Worm (Caenorhabditis elegans) whole organism, L1 larva: ENCODE measurements around the gene F09E5.8.

ENCODE experiments used
- C16A3.4 ChIP-seq: fragments of 150-350 bp; optimal IDR thresholded peaks from 2 replicates; lab custom pipeline; 2014; ENCODE audit warnings: missing biosample characterization, missing genetic modification characterization
- alr-1 ChIP-seq: fragments of 200-800 bp; sonication (Bioruptor generic); optimal IDR thresholded peaks from 2 replicates; lab custom pipeline; 2018; ENCODE audit warnings: borderline replicate concordance, mild to moderate bottlenecking, missing genetic modification characterization, missing compliant biosample characterization
- aly-2 ChIP-seq: fragments of 150-350 bp; optimal IDR thresholded peaks from 2 replicates; lab custom pipeline; 2014; ENCODE audit warnings: missing biosample characterization, missing genetic modification characterization
- ama-1 ChIP-seq: fragments of 150-350 bp; optimal IDR thresholded peaks from 2 replicates; lab custom pipeline; 2014
- blmp-1 ChIP-seq: fragments of 150-350 bp; optimal IDR thresholded peaks from 2 replicates; lab custom pipeline; 2014; ENCODE audit warnings: missing biosample characterization, missing genetic modification characterization
- ceh-63 ChIP-seq: fragments of 200-800 bp; sonication (Bioruptor generic); optimal IDR thresholded peaks from 2 replicates; lab custom pipeline; 2018; ENCODE audit warnings: mild to moderate bottlenecking, missing genetic modification characterization, missing compliant biosample characterization
- ceh-88 ChIP-seq: fragments of 200-800 bp; sonication (Bioruptor generic); IDR thresholded peaks from 2 replicates; pipeline ENCODE4 v1.3.6; 2022; ENCODE audit warnings: missing genetic modification characterization, missing compliant biosample characterization
- ceh-90 ChIP-seq: sonication (generic microtip); optimal IDR thresholded peaks from 2 replicates; lab custom pipeline; 2016; ENCODE audit warnings: missing genetic modification characterization, missing compliant biosample characterization
- ces-1 ChIP-seq: fragments of 150-350 bp; optimal IDR thresholded peaks from 2 replicates; lab custom pipeline; 2014; ENCODE audit warnings: missing biosample characterization, missing genetic modification reagents, missing genetic modification characterization
- dsc-1 ChIP-seq: sonication (generic microtip); optimal IDR thresholded peaks from 2 replicates; lab custom pipeline; 2016; ENCODE audit warnings: mild to moderate bottlenecking, missing genetic modification characterization, missing compliant biosample characterization
- efl-1 ChIP-seq, 4 experiments: fragments of 150-350 bp; optimal IDR thresholded peaks in 3 of 4; peaks in 1 of 4; 1 replicate in 1 of 4; 2 replicates in 3 of 4; lab custom pipeline; 2014; ENCODE audit warnings: missing biosample characterization in 2 of 4, missing genetic modification characterization in 2 of 4, missing genetic modification reagents in 2 of 4
- egl-13 ChIP-seq: sonication (generic microtip); optimal IDR thresholded peaks from 2 replicates; lab custom pipeline; 2016; ENCODE audit warnings: missing genotype, missing genetic modification reagents, missing genetic modification characterization, missing compliant biosample characterization
- egl-27 ChIP-seq, 2 experiments: fragments of 150-350 bp in 1 of 2; sonication (generic microtip); optimal IDR thresholded peaks; 3 replicates each; lab custom pipeline; 2017 to 2018; ENCODE audit warnings: missing biosample characterization in 2 of 2, missing genetic modification characterization in 2 of 2, missing genetic modification reagents in 2 of 2
- elt-2 ChIP-seq: sonication (generic microtip); optimal IDR thresholded peaks from 2 replicates; lab custom pipeline; 2016; ENCODE audit warnings: missing genetic modification characterization, mild to moderate bottlenecking, inconsistent platforms, missing compliant biosample characterization, missing genetic modification reagents
- ets-5 ChIP-seq: fragments of 200-800 bp; sonication (Bioruptor generic); IDR thresholded peaks from 2 replicates; pipeline ENCODE4 v1.3.6; 2022; ENCODE audit warnings: missing genetic modification characterization, missing compliant biosample characterization
- fkh-4 ChIP-seq: sonication (generic microtip); optimal IDR thresholded peaks from 2 replicates; lab custom pipeline; 2016; ENCODE audit warnings: missing compliant biosample characterization, missing genetic modification characterization, borderline replicate concordance
- fos-1 ChIP-seq: fragments of 150-350 bp; optimal IDR thresholded peaks from 2 replicates; lab custom pipeline; 2014; ENCODE audit warnings: missing biosample characterization, missing genetic modification characterization
- hlh-17 ChIP-seq: fragments of 200-800 bp; sonication (Bioruptor generic); optimal IDR thresholded peaks from 2 replicates; lab custom pipeline; 2018; ENCODE audit warnings: missing genetic modification characterization, mild to moderate bottlenecking, missing compliant biosample characterization, moderate library complexity, borderline replicate concordance
- hlh-4 ChIP-seq: sonication (generic microtip); optimal IDR thresholded peaks from 2 replicates; lab custom pipeline; 2016; ENCODE audit warnings: mild to moderate bottlenecking, missing genetic modification characterization, missing compliant biosample characterization
- jun-1 ChIP-seq: fragments of 150-350 bp; optimal IDR thresholded peaks from 2 replicates; lab custom pipeline; 2014; ENCODE audit warnings: missing biosample characterization, missing genetic modification reagents, missing genetic modification characterization
- lin-39 ChIP-seq: fragments of 150-350 bp; optimal IDR thresholded peaks from 2 replicates; lab custom pipeline; 2014; ENCODE audit warnings: missing biosample characterization, missing genetic modification reagents, missing genetic modification characterization
- lsy-2 ChIP-seq, 2 experiments: fragments of 150-350 bp; optimal IDR thresholded peaks; 2 replicates each; lab custom pipeline; 2014; ENCODE audit warnings: missing biosample characterization in 2 of 2, missing genetic modification characterization in 2 of 2
- mab-9 ChIP-seq: fragments of 200-800 bp; sonication (Bioruptor generic); IDR thresholded peaks from 2 replicates; pipeline ENCODE4 v1.3.6; 2022; ENCODE audit warnings: missing genetic modification reagents, missing genetic modification characterization, missing compliant biosample characterization
- mep-1 ChIP-seq: fragments of 150-350 bp; optimal IDR thresholded peaks from 2 replicates; lab custom pipeline; 2014; ENCODE audit warnings: missing biosample characterization, missing genetic modification characterization
- nhr-12 ChIP-seq: sonication (generic microtip); optimal IDR thresholded peaks from 2 replicates; lab custom pipeline; 2017; ENCODE audit warnings: missing biosample characterization, missing genetic modification characterization
- nhr-20 ChIP-seq: sonication (generic microtip); optimal IDR thresholded peaks from 2 replicates; lab custom pipeline; 2016; ENCODE audit warnings: mild to moderate bottlenecking, missing genetic modification characterization, missing compliant biosample characterization
- nhr-237 ChIP-seq: fragments of 150-350 bp; optimal IDR thresholded peaks from 2 replicates; lab custom pipeline; 2014; ENCODE audit warnings: missing biosample characterization, missing genetic modification characterization
- nhr-47 ChIP-seq: sonication (generic microtip); optimal IDR thresholded peaks from 2 replicates; lab custom pipeline; 2016; ENCODE audit warnings: mild to moderate bottlenecking, missing genetic modification characterization, moderate library complexity, missing compliant biosample characterization
- nhr-77 ChIP-seq: fragments of 150-350 bp; optimal IDR thresholded peaks from 2 replicates; lab custom pipeline; 2014; ENCODE audit warnings: missing biosample characterization, missing genetic modification characterization
- nhr-84 ChIP-seq: sonication (generic microtip); optimal IDR thresholded peaks from 2 replicates; lab custom pipeline; 2017; ENCODE audit warnings: missing biosample characterization, missing genetic modification characterization
- nhr-85 ChIP-seq: sonication (generic microtip); peaks from one replicate; lab custom pipeline; 2016; ENCODE audit warnings: missing genetic modification characterization, inconsistent platforms, missing compliant biosample characterization
- nhr-90 ChIP-seq: sonication (generic microtip); optimal IDR thresholded peaks from 2 replicates; lab custom pipeline; 2016; ENCODE audit warnings: mild to moderate bottlenecking, missing genetic modification characterization, missing compliant biosample characterization; ENCODE audit not compliant: poor library complexity
- pag-3 ChIP-seq: sonication (generic microtip); optimal IDR thresholded peaks from 2 replicates; lab custom pipeline; 2017; ENCODE audit warnings: missing genetic modification characterization, mild to moderate bottlenecking, missing compliant biosample characterization, antibody characterized with exemption, borderline replicate concordance; ENCODE audit not compliant: insufficient read depth
- pax-3 ChIP-seq: fragments of 200-800 bp; sonication (Bioruptor generic); optimal IDR thresholded peaks from 2 replicates; lab custom pipeline; 2018; ENCODE audit warnings: mild to moderate bottlenecking, missing genetic modification characterization, moderate library complexity, missing compliant biosample characterization
- pqm-1 ChIP-seq: sonication (generic microtip); optimal IDR thresholded peaks from 3 replicates; lab custom pipeline; 2017; ENCODE audit warnings: missing biosample characterization, missing genetic modification characterization
- rnt-1 ChIP-seq: sonication (generic microtip); optimal IDR thresholded peaks from 2 replicates; lab custom pipeline; 2016; ENCODE audit warnings: mild to moderate bottlenecking, missing genetic modification characterization, moderate library complexity, missing compliant biosample characterization
- snpc-4 ChIP-seq: fragments of 150-350 bp; optimal IDR thresholded peaks from 2 replicates; lab custom pipeline; 2014; ENCODE audit warnings: missing biosample characterization, missing genetic modification characterization
- snu-23 ChIP-seq: sonication (generic microtip); optimal IDR thresholded peaks from 2 replicates; lab custom pipeline; 2016; ENCODE audit warnings: missing genetic modification characterization, missing compliant biosample characterization
- sptf-1 ChIP-seq: fragments of 150-350 bp; optimal IDR thresholded peaks from 2 replicates; lab custom pipeline; 2014; ENCODE audit warnings: missing biosample characterization, missing genetic modification characterization
- swsn-7 ChIP-seq: sonication (generic microtip); optimal IDR thresholded peaks from 2 replicates; lab custom pipeline; 2016; ENCODE audit warnings: missing genetic modification characterization, missing compliant biosample characterization
- unc-30 ChIP-seq: sonication (generic microtip); optimal IDR thresholded peaks from 2 replicates; lab custom pipeline; 2017; ENCODE audit warnings: missing biosample characterization, missing genetic modification characterization
- unc-62 ChIP-seq: fragments of 150-350 bp; optimal IDR thresholded peaks from 2 replicates; lab custom pipeline; 2014; ENCODE audit warnings: missing biosample characterization, missing genetic modification reagents, missing genetic modification characterization
- unc-86 ChIP-seq: sonication (generic microtip); optimal IDR thresholded peaks from 2 replicates; lab custom pipeline; 2016; ENCODE audit warnings: missing genetic modification characterization, missing compliant biosample characterization
- vab-15 ChIP-seq: sonication (generic microtip); optimal IDR thresholded peaks from 2 replicates; lab custom pipeline; 2017; ENCODE audit warnings: missing genotype, mild to moderate bottlenecking, missing genetic modification characterization, missing compliant biosample characterization
- xbp-1 ChIP-seq: sonication (generic microtip); optimal IDR thresholded peaks from 2 replicates; lab custom pipeline; 2016; ENCODE audit warnings: missing genetic modification characterization, missing compliant biosample characterization
- zag-1 ChIP-seq: fragments of 150-350 bp; optimal IDR thresholded peaks from 2 replicates; lab custom pipeline; 2014; ENCODE audit warnings: missing biosample characterization, missing genetic modification characterization
- zip-4 ChIP-seq: fragments of 200-800 bp; sonication (Bioruptor generic); optimal IDR thresholded peaks from 2 replicates; lab custom pipeline; 2018; ENCODE audit warnings: mild to moderate bottlenecking, missing genetic modification characterization, moderate library complexity, missing compliant biosample characterization
- ztf-4 ChIP-seq: fragments of 150-350 bp; optimal IDR thresholded peaks from 2 replicates; lab custom pipeline; 2014; ENCODE audit warnings: missing biosample characterization, missing genetic modification characterization

Gene F09E5.8

DNA sequence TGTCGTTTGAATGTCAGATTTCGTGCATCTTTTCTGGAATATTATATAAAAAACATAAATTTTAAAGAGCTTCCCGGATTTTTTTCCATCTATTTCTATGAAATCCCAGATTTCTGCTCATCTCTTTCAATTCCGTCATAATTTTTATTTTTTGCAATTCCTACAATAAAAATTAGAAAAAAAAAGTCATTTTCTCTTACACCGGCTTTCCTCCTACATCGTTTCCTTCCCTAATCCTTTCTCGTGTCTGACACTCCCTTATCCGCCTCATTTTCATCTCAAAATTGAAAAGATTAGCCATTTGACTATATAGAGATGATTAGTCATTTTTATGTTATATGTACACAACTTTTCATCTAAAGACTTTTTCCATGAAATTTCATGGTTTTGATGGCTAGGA lies 39.7 kb upstream of the F09E5.8 start:
- TF ChIP-seq lin-39, result no peak
- peak; percentile 71 for TF ChIP-seq dsc-1 (tag; lab: Kevin White, UChicago)
- no peak for TF ChIP-seq ceh-90
- no peak for TF ChIP-seq unc-62 (GFP tag; lab: Kevin White, UChicago)
- no peak for TF ChIP-seq alr-1
- TF ChIP-seq nhr-84 (tag; lab: Kevin White, UChicago), result no peak
- no peak for TF ChIP-seq aly-2 (tag; lab: Kevin White, UChicago)
- TF ChIP-seq egl-13 (tag; lab: Kevin White, UChicago), result peak; percentile 3

DNA sequence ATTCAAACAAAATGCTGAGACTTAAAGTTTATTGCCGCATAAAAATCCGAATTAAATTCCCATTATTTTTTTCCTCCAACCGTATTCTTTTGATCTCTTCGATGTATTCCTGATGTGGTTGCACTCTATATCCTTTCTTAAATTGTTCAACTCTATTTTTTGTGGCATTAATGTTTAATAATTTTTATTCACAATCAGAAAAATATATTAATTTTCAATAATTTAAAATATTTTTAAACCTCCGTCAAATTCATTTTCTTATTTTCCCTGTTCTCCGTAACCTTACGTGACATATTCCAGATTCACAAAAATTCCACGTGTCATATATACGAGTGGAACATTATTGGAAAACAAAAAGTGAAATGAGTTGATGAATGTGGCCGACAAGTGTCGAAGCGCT lies 38.7 kb upstream of the F09E5.8 start, which contains the start of gene gcy-12:
gcy-12 (plus strand) TSS at position 301 of the 400 bp plus-strand sequence.
- TF ChIP-seq ztf-4 (tag; lab: Kevin White, UChicago) (no peak), dsc-1 (tag; lab: Kevin White, UChicago) (no peak), snpc-4 (tag; lab: Kevin White, UChicago) (no peak), hlh-17 (GFP tag; lab: Kevin White, UChicago) (no peak), swsn-7 (tag; lab: Kevin White, UChicago) (no peak), nhr-77 (tag; lab: Kevin White, UChicago) (no peak), nhr-20 (no peak)

DNA sequence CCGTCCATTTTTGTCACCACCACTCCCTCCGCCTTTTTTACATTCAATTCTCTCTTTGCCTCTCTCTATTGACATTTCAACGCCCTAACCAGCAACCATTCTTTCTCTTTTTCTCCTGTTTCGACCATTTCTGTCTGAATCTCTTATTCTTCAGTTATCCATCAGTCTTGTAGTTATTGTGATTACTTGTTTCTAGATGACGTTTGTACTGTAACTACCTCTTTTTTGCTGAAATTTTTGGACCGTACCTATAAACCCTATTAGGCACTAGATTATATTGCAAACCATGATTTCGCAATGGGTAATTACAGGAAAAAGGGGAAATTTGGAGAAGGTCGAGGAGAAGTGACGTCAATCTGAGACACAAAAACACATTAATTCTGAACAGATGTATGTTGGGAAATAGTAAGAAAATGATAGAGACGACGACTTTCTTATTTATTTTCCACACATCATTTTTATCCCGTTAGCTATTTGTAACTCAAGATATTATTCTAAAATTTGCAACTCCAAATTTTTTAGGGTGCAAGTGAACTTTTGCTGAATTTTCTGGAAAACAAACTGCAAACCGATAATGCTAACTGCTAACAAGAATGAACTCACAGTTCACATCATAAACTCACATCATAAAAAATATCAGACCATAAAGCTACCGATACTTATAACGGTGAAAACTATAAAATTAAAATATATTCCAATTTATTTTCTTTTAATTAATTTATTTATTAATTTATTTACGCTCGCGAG lies 30.1 kb upstream of the F09E5.8 start:
- TF ChIP-seq C16A3.4 (no peak), egl-27 (tag; optimal IDR thresholded peaks at IDR 0.05; lab: Kevin White, UChicago) (no peak), snu-23 (GFP tag; lab: Kevin White, UChicago) (peak; percentile 63), jun-1 (tag; lab: Kevin White, UChicago) (no peak), nhr-47 (tag; lab: Kevin White, UChicago) (no peak), vab-15 (no peak), ceh-63 (GFP tag; lab: Kevin White, UChicago) (no peak), aly-2 (tag; lab: Kevin White, UChicago) (no peak), efl-1 (optimal IDR thresholded peaks at IDR 0.05; lab: Kevin White, UChicago) (peak; percentile 2 to 22), efl-1 (GFP tag; optimal IDR thresholded peaks at IDR 0.05 in 1 of 2; lab: Kevin White, UChicago) (peak in 1 of 2 experiments; percentile 53), egl-13 (tag; lab: Kevin White, UChicago) (no peak), ces-1 (GFP tag; lab: Kevin White, UChicago) (no peak), mep-1 (tag; lab: Kevin White, UChicago) (peak; percentile 51), fos-1 (tag; lab: Kevin White, UChicago) (no peak), blmp-1 (tag; lab: Kevin White, UChicago) (peak; percentile 32), nhr-85 (tag; lab: Kevin White, UChicago) (peak; percentile 91), pag-3 (tag; lab: Kevin White, UChicago) (no peak), mab-9 (GFP tag; lab: Robert Waterston, UW) (no peak), hlh-4 (no peak), lsy-2 (tag; optimal IDR thresholded peaks at IDR 0.05; lab: Kevin White, UChicago) (peak in 1 of 2 experiments; percentile 44), nhr-12 (tag; lab: Kevin White, UChicago) (no peak), unc-86 (no peak), nhr-237 (peak; percentile 47), pqm-1 (tag; lab: Kevin White, UChicago) (no peak), nhr-90 (tag; lab: Kevin White, UChicago) (no peak), ceh-88 (GFP tag; lab: Robert Waterston, UW) (no peak), hlh-17 (GFP tag; lab: Kevin White, UChicago) (no peak), rnt-1 (tag; lab: Kevin White, UChicago) (no peak), zag-1 (tag; lab: Kevin White, UChicago) (no peak), elt-2 (peak; percentile 58), ama-1 (lab: Kevin White, UChicago) (no peak), xbp-1 (no peak), unc-30 (tag; lab: Kevin White, UChicago) (no peak), ets-5 (GFP tag; lab: Robert Waterston, UW) (no peak), pax-3 (tag; lab: Kevin White, UChicago) (no peak), zip-4 (GFP tag; lab: Kevin White, UChicago) (peak; percentile 32), fkh-4 (tag; lab: Kevin White, UChicago) (peak; percentile 4), sptf-1 (tag; lab: Kevin White, UChicago) (no peak)
